Fruit fly (Drosophila melanogaster): ENCODE measurements around the gene Mst27D.

Mst27D gene

DNA sequence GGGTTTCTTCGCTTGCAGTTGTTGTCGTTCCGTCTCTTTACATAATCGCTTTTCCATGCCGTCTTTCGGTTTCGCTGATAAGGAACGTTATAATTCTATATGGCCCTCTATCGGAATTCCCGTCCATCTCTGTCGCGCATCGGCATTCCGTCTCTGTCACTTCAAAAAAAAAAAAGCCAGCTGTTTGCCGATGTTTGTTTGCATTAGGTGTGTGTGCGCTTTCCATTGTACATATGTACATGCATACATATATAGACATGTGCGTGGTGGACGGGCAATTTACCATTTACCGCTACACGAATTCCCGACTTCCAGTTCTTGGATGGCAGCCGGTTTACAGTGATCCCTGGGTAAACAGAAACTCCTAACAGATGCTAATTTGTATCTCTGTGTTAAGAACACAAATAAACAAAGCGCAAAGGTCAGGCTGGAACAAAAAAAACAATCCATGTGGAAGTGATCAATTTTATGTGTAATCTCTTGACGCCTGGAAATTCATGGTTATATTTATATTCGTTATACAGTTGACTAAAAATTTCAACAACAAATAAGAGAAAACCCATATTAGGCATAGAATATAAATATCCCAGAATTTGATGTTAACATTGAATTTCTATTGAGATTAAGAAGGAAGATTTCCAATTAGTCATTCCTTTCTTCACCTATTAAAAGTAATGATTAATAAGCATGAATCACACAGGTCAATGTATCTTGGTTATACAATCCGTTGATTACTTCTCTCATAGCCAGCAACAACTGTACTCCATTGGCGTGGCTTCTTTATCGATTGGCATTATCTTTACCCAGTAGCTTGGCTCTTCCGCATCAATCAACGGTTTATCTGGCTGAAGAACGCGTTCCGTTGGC is 17.4 kb downstream of the Mst27D start (continued):
- peak; percentile 23 for TF ChIP-seq ewg (GFP tag; optimal IDR thresholded peaks at IDR 0.05)
- no peak for TF ChIP-seq HmgZ (tag; optimal IDR thresholded peaks at IDR 0.05)
- peak; percentile 87 for TF ChIP-seq CG33557 (GFP tag; optimal IDR thresholded peaks at IDR 0.05)
- peak; percentile 32 for TF ChIP-seq Oli (tag; optimal IDR thresholded peaks at IDR 0.05)
- no peak for TF ChIP-seq CG14965 (GFP tag; optimal IDR thresholded peaks at IDR 0.05; ENCODE audit: borderline replicate concordance)
- no peak for TF ChIP-seq caup (GFP tag; optimal IDR thresholded peaks at IDR 0.05; ENCODE audit: severe bottlenecking)
- peak; percentile 80 for TF ChIP-seq ATbp (GFP tag; optimal IDR thresholded peaks at IDR 0.05)
- TF ChIP-seq Dll (GFP tag; IDR thresholded peaks at IDR 0.05; ENCODE audit: partially characterized antibody), result no peak
- TF ChIP-seq lola (GFP tag; optimal IDR thresholded peaks at IDR 0.05), result peak in 1 of 3 experiments; percentile 45
- no peak for TF ChIP-seq ssp (GFP tag; IDR thresholded peaks at IDR 0.05)
- no peak for TF ChIP-seq dimm (GFP tag; IDR thresholded peaks at IDR 0.05)
- no peak for TF ChIP-seq CG4854 (GFP tag; optimal IDR thresholded peaks at IDR 0.05)
- peak; percentile 59 for TF ChIP-seq CG4707 (GFP tag; optimal IDR thresholded peaks at IDR 0.05)
- no peak for TF ChIP-seq CG12155 (GFP tag; optimal IDR thresholded peaks at IDR 0.05)
- no peak for TF ChIP-seq CG12744 (GFP tag; optimal IDR thresholded peaks at IDR 0.05)
- TF ChIP-seq CG17328 (GFP tag; IDR thresholded peaks at IDR 0.05), result peak; percentile 42; the same call in 1 of the 2 replicates
- TF ChIP-seq CG1647 (GFP tag; optimal IDR thresholded peaks at IDR 0.05), result no peak
- no peak for TF ChIP-seq ttk (GFP tag; IDR thresholded peaks at IDR 0.05)
- TF ChIP-seq Pdp1 (GFP tag; optimal IDR thresholded peaks at IDR 0.05), result peak; percentile 7 to 94
- no peak for TF ChIP-seq kah (GFP tag; optimal IDR thresholded peaks at IDR 0.05)
- TF ChIP-seq sc (optimal IDR thresholded peaks at IDR 0.05), result no peak
- peak; percentile 37 for TF ChIP-seq sc (GFP tag; optimal IDR thresholded peaks at IDR 0.05)
- TF ChIP-seq slbo (GFP tag; IDR thresholded peaks at IDR 0.05), result no peak
- TF ChIP-seq CG10209 (GFP tag; optimal IDR thresholded peaks at IDR 0.05), result peak; percentile 52
- TF ChIP-seq Optix (GFP tag; IDR thresholded peaks at IDR 0.05), result 0 out of 3 replicates have a peak, but pooled peaks have one; percentile 45
- TF ChIP-seq CG4328 (GFP tag; optimal IDR thresholded peaks at IDR 0.05), result no peak
- no peak for TF ChIP-seq Trl (optimal IDR thresholded peaks at IDR 0.05)
- peak; percentile 17 for TF ChIP-seq Trl (GFP tag; optimal IDR thresholded peaks at IDR 0.05)
- TF ChIP-seq YL-1 (GFP tag; optimal IDR thresholded peaks at IDR 0.05), result peak; percentile 31
- no peak for TF ChIP-seq D19A (tag; optimal IDR thresholded peaks at IDR 0.05)
- peak; percentile 11 for TF ChIP-seq CG15514 (GFP tag; optimal IDR thresholded peaks at IDR 0.05)
- TF ChIP-seq Sry-δ (GFP tag; optimal IDR thresholded peaks at IDR 0.05), result no peak
- TF ChIP-seq CG8089 (GFP tag; optimal IDR thresholded peaks at IDR 0.05), result peak; percentile 54
- 0 out of 2 replicates have a peak, but pooled peaks have one; percentile 12 for TF ChIP-seq gt (GFP tag; IDR thresholded peaks at IDR 0.05)
- TF ChIP-seq Nf-YA (GFP tag; IDR thresholded peaks at IDR 0.05), result no peak
- peak; percentile 90 for TF ChIP-seq sd (tag; optimal IDR thresholded peaks at IDR 0.05)
- TF ChIP-seq Bgb (GFP tag; IDR thresholded peaks at IDR 0.05; ENCODE audit: partially characterized antibody), result no peak
- peak; percentile 61 for TF ChIP-seq CG15601 (tag; optimal IDR thresholded peaks at IDR 0.05)
- TF ChIP-seq pan (optimal IDR thresholded peaks at IDR 0.05), result no peak
- peak in 1 of 2 experiments; percentile 10 for TF ChIP-seq pan (GFP tag; optimal IDR thresholded peaks at IDR 0.05 in 1 of 2, IDR thresholded peaks at IDR 0.05 in 1 of 2)
- TF ChIP-seq Kr (GFP tag; optimal IDR thresholded peaks at IDR 0.05), result peak; percentile 66
- peak; percentile 37 for TF ChIP-seq CoRest (tag; optimal IDR thresholded peaks at IDR 0.05)
- peak; percentile 1 for TF ChIP-seq Hmr (GFP tag; optimal IDR thresholded peaks at IDR 0.05)
- TF ChIP-seq Xrp1 (GFP tag; IDR thresholded peaks at IDR 0.05), result peak; percentile 63
- TF ChIP-seq CG12942 (GFP tag; optimal IDR thresholded peaks at IDR 0.05), result peak; percentile 2
- TF ChIP-seq mld (GFP tag; IDR thresholded peaks at IDR 0.05; ENCODE audit: partially characterized antibody), result no peak
- TF ChIP-seq HLHmδ (GFP tag; optimal IDR thresholded peaks at IDR 0.05), result peak; percentile 57
- peak; percentile 30 for TF ChIP-seq Hey (tag; optimal IDR thresholded peaks at IDR 0.05)

Data from whole organism, embryonic.